Worm (Caenorhabditis elegans): Measurements from ENCODE around the gene srsx-13.

Gene srsx-13

DNA sequence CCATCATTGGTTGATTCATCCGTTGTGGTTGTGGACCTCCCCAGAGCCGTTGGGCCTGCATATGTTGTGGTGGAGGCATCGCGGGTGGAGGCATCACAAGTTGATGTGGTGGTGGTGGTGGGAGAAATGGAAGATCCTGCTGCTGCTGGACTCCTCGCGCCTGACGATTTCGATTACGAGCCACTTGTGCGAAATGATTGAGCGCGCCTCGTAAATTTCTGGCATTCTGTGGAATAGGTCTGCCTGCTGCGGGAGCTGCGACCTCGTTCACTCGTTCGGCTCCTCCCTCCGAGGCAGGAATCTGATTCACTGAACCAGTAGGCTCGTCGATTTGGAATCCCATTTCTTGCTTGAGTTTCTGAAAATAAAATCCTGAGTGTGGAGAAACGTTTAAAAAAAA is 22.3 kb downstream of the srsx-13 start:
- TF ChIP-seq snpc-1.2 (GFP tag; IDR thresholded peaks at IDR 0.05) (no peak), nhr-6 (tag; optimal IDR thresholded peaks at IDR 0.05) (no peak), zfp-2 (tag; optimal IDR thresholded peaks at IDR 0.05) (no peak), dmd-9 (GFP tag; IDR thresholded peaks at IDR 0.05) (no peak), set-16 (GFP tag; IDR thresholded peaks at IDR 0.05) (peak; percentile 57)

DNA sequence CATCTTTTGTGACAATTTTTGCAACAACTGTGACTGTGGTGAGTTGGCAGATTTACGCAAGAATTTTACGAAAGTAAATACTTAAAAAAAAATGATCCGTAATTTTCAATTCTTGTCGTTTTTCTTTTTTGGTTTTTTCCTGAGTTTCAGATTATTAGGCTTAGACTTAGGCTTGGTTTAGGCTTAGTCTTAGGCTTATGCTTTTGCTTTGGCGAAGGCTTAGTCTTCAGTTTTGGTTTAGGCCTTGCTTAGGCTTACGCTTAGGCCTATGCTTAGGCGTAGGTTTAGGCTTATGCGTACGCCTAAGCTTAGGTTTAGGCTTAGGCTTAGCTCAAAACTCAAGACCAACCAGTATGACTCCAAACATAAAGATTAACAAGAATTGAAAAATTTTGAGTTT is 25.4 kb downstream of the srsx-13 start:
- no peak for TF ChIP-seq ZK337.2 (GFP tag; IDR thresholded peaks at IDR 0.05)
- TF ChIP-seq fkh-10 (GFP tag; optimal IDR thresholded peaks at IDR 0.05) = no peak
- TF ChIP-seq lir-3 (tag; optimal IDR thresholded peaks at IDR 0.05) = no peak
- TF ChIP-seq snpc-4 (tag; optimal IDR thresholded peaks at IDR 0.05) = no peak
- peak; percentile 94 for TF ChIP-seq aha-1 (tag)
- TF ChIP-seq ceh-20 (GFP tag; IDR thresholded peaks at IDR 0.05) = no peak
- no peak for TF ChIP-seq skn-1 (tag; optimal IDR thresholded peaks at IDR 0.05)

DNA sequence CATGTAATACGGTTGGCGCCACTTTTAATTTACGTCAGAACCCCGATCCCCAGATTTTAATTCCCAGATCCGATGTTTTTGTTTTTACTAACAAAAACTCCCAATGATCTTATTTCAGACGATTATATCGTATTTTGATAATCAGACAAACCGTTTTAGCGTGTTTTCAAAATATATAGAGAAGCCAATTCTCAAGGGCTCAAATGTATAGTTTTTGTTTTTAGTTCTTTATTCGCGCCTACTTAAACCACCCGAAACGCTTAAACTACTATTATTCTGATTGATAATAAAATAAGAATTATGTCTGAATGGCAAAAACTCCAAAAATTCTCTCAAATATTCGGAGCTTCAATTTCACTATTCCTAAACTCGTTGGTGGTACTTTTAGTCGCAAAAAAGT is 26.5 kb downstream of the srsx-13 start, which contains the start of gene str-208:
str-208 (plus strand) TSS at position 301 of the 400 bp plus-strand sequence.
- TF ChIP-seq dpl-1 (GFP tag; optimal IDR thresholded peaks at IDR 0.05) (no peak), aha-1 (tag) (peak; percentile 12), ceh-62 (tag; optimal IDR thresholded peaks at IDR 0.05) (no peak)

DNA sequence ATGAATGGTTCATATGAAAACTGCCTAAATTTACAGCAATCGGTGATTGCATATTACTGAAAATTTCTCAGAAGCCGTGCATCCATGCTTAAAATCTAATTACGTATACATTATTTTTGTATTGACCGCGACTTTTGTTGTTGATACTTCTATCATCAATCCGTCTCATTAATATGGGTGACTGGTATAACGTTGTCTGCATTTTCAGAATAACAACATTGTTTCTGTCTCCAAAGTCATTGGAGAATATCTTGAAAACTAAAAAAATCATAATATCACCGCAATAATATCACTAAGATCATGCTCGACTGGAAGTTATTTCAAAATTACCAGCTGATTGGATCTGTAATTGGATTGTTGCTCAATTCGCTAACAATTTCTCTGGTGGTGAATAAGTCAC is 31.6 kb downstream of the srsx-13 start, which contains the start of gene str-207:
str-207 (plus strand) TSS at position 301 of the 400 bp plus-strand sequence.
- no peak for TF ChIP-seq snpc-1.2 (GFP tag; IDR thresholded peaks at IDR 0.05)
- no peak for TF ChIP-seq lin-15B (tag; optimal IDR thresholded peaks at IDR 0.05)
- no peak for TF ChIP-seq mep-1 (tag; optimal IDR thresholded peaks at IDR 0.05)
- TF ChIP-seq nhr-28 (tag; optimal IDR thresholded peaks at IDR 0.05) = no peak
- TF ChIP-seq zip-2 (tag; optimal IDR thresholded peaks at IDR 0.05) = no peak
- no peak for TF ChIP-seq tra-1 (GFP tag; IDR thresholded peaks at IDR 0.05)
- TF ChIP-seq tag-97 (GFP tag; IDR thresholded peaks at IDR 0.05) = no peak
- TF ChIP-seq nhr-25 (tag; optimal IDR thresholded peaks at IDR 0.05; ENCODE audit: borderline replicate concordance, insufficient read depth) = no peak
- TF ChIP-seq Y5F2A.4 (GFP tag; optimal IDR thresholded peaks at IDR 0.05) = no peak

DNA sequence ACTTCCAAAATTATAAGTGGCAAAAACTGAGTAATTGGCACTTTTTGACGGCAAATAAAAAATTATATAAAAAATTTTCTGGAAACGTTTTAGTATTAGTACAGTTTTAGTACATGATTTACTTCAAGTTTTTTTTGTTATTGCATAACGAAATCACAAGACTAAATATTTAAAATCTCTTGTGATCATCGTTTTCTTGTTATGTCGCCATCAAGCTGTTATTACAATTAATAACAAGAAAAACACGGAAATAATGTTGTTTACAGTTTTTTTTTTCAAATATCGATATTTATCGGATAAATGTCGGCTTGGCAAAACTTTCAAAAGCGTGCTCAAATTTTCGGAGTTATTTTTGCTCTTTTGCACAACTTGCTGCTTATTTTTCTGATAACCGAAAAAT is 34.4 kb downstream of the srsx-13 start, which contains the start of gene str-209:
str-209 (plus strand) TSS at position 301 of the 400 bp plus-strand sequence.
- no peak for TF ChIP-seq D1046.2 (GFP tag; IDR thresholded peaks at IDR 0.05)
- no peak for TF ChIP-seq ceh-44 (GFP tag; IDR thresholded peaks at IDR 0.05)
- no peak for TF ChIP-seq ZK337.2 (GFP tag; IDR thresholded peaks at IDR 0.05)
- no peak for TF ChIP-seq mdl-1 (tag; optimal IDR thresholded peaks at IDR 0.05)
- TF ChIP-seq ces-1 (GFP tag; optimal IDR thresholded peaks at IDR 0.05) = no peak
- TF ChIP-seq dve-1 (tag; optimal IDR thresholded peaks at IDR 0.05; ENCODE audit: insufficient read depth) = no peak
- no peak for TF ChIP-seq daf-16 (GFP tag; optimal IDR thresholded peaks at IDR 0.05)
- TF ChIP-seq daf-16 (tag; optimal IDR thresholded peaks at IDR 0.05) = no peak
- no peak for TF ChIP-seq gei-8 (GFP tag; optimal IDR thresholded peaks at IDR 0.05)
- no peak for TF ChIP-seq nhr-10 (tag; optimal IDR thresholded peaks at IDR 0.05)
- TF ChIP-seq hif-1 (tag; optimal IDR thresholded peaks at IDR 0.05) = no peak
- TF ChIP-seq cey-2 (tag; optimal IDR thresholded peaks at IDR 0.05; ENCODE audit: borderline replicate concordance, insufficient read depth) = no peak
- TF ChIP-seq lin-1 (GFP tag; IDR thresholded peaks at IDR 0.05) = no peak

All from whole organism, L4 larva.